Worm (Caenorhabditis elegans) whole organism, L4 larva: Measurements from ENCODE around the gene K05F6.4.

ENCODE experiments used
- R02D3.7 ChIP-seq: fragments of 150-350 bp; sonication (generic microtip); optimal IDR thresholded peaks from 3 replicates; lab custom pipeline; 2014; ENCODE audit warnings: missing biosample characterization, missing genetic modification characterization
- aly-2 ChIP-seq: sonication (generic microtip); optimal IDR thresholded peaks from 2 replicates; lab custom pipeline; 2018; ENCODE audit warnings: missing biosample characterization, missing genetic modification characterization
- ama-1 ChIP-seq: fragments of 150-350 bp; optimal IDR thresholded peaks from 2 replicates; lab custom pipeline; 2014; ENCODE audit warnings: inconsistent platforms, mixed read lengths
- attf-4 ChIP-seq: sonication (generic microtip); optimal IDR thresholded peaks from 3 replicates; lab custom pipeline; 2017; ENCODE audit warnings: missing biosample characterization, missing genetic modification characterization
- dpl-1 ChIP-seq: fragments of 150-350 bp; optimal IDR thresholded peaks from 2 replicates; lab custom pipeline; 2014; ENCODE audit warnings: missing biosample characterization, missing genetic modification reagents, missing genetic modification characterization
- egl-27 ChIP-seq: sonication (generic microtip); optimal IDR thresholded peaks from 3 replicates; lab custom pipeline; 2017; ENCODE audit warnings: missing biosample characterization, missing genetic modification reagents, missing genetic modification characterization
- jun-1 ChIP-seq: fragments of 150-350 bp; optimal IDR thresholded peaks from 2 replicates; lab custom pipeline; 2014; ENCODE audit warnings: missing biosample characterization, missing genetic modification reagents, missing genetic modification characterization
- lin-39 ChIP-seq: fragments of 150-350 bp; optimal IDR thresholded peaks from 2 replicates; lab custom pipeline; 2014; ENCODE audit warnings: missing biosample characterization, missing genetic modification reagents, missing genetic modification characterization
- tag-97 ChIP-seq: fragments of 200-800 bp; sonication (Bioruptor generic); IDR thresholded peaks from 2 replicates; pipeline ENCODE4 v1.3.6; 2022; ENCODE audit warnings: missing genetic modification characterization, missing compliant biosample characterization
- zfp-3 ChIP-seq: fragments of 200-800 bp; sonication (Bioruptor generic); conservative IDR thresholded peaks from 2 replicates; pipeline ENCODE4 v1.3.6; 2022; ENCODE audit warnings: missing genetic modification reagents, missing genetic modification characterization, missing compliant biosample characterization
- ztf-11 ChIP-seq: fragments of 150-350 bp; optimal IDR thresholded peaks from 2 replicates; lab custom pipeline; 2014; ENCODE audit warnings: missing biosample characterization, missing genetic modification characterization

DNA sequence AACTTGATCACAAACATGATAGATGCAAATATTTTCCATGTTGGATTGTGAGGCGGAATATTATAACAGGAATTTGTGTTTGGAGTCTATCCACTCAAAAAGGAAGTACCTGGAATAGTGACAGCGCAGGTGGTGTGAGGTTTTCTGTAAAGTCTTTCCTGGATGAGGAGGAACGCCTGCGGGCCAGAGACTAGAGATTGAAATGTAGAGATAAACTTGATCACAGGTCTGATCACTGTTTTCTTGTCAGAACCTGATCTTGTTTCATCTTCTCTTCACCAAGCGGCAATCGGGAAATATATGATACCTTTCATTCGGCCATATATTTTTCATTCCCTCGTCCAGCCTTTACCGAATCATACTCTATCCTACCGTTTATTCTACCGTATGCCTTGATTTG lies 43.0 kb downstream of the K05F6.4 start, which contains the start of gene T07H3.8:
- no peak for TF ChIP-seq ztf-11 (tag; lab: Kevin White, UChicago)
- TF ChIP-seq jun-1: no peak
- TF ChIP-seq dpl-1 (GFP tag; lab: Kevin White, UChicago): no peak
- no peak for TF ChIP-seq egl-27
- no peak for TF ChIP-seq tag-97 (GFP tag; lab: Robert Waterston, UW)
- TF ChIP-seq lin-39 (tag; lab: Kevin White, UChicago): no peak
- TF ChIP-seq aly-2 (tag; lab: Kevin White, UChicago): no peak
- no peak for TF ChIP-seq R02D3.7 (tag; lab: Kevin White, UChicago)
- no peak for TF ChIP-seq attf-4 (tag; lab: Kevin White, UChicago)
- TF ChIP-seq ama-1 (lab: Kevin White, UChicago): no peak
- TF ChIP-seq zfp-3: no peak
